Worm (Caenorhabditis elegans): ENCODE data around the gene K10G6.5.

Gene K10G6.5

ce11 chrII:3950077-3950476 is 37.0 kb upstream of the K10G6.5 start, which contains the start of gene sea-2:
sea-2 (plus strand) TSS chrII:3950377.
- TF ChIP-seq zfp-2 (tag; optimal IDR thresholded peaks at IDR 0.05) (no peak), nhr-25 (tag; optimal IDR thresholded peaks at IDR 0.05; ENCODE audit: borderline replicate concordance, insufficient read depth) (no peak), snpc-1.2 (GFP tag; IDR thresholded peaks at IDR 0.05) (no peak), aha-1 (tag) (peak; percentile 23), egl-43 (GFP tag; IDR thresholded peaks at IDR 0.05) (no peak)

- TF ChIP-seq tag-97 (GFP tag; IDR thresholded peaks at IDR 0.05) = no peak
- TF ChIP-seq F10B5.3 (tag; optimal IDR thresholded peaks at IDR 0.05) = no peak
- TF ChIP-seq tra-1 (GFP tag; IDR thresholded peaks at IDR 0.05) = 0 out of 2 replicates have a peak, but pooled peaks have one; percentile 36
- TF ChIP-seq sdz-12 (GFP tag; optimal IDR thresholded peaks at IDR 0.05) = no peak
- TF ChIP-seq madf-5 (GFP tag; IDR thresholded peaks at IDR 0.05) = no peak
- no peak for TF ChIP-seq mes-2 (tag; optimal IDR thresholded peaks at IDR 0.05; ENCODE audit: poor library complexity, severe bottlenecking)
- TF ChIP-seq Y75B8A.6 (GFP tag; IDR thresholded peaks at IDR 0.05) = no peak
- TF ChIP-seq nhr-76 (tag; optimal IDR thresholded peaks at IDR 0.05) = no peak
- TF ChIP-seq Y5F2A.4 (GFP tag; optimal IDR thresholded peaks at IDR 0.05) = no peak
- TF ChIP-seq hlh-30 (tag; optimal IDR thresholded peaks at IDR 0.05; ENCODE audit: insufficient read depth) = peak; percentile 8
- TF ChIP-seq snpc-4 (tag; optimal IDR thresholded peaks at IDR 0.05) = no peak
- no peak for TF ChIP-seq zfp-2 (tag; optimal IDR thresholded peaks at IDR 0.05)
- no peak for TF ChIP-seq attf-4 (tag; optimal IDR thresholded peaks at IDR 0.05)
- no peak for TF ChIP-seq daf-16 (GFP tag; optimal IDR thresholded peaks at IDR 0.05)
- peak; percentile 5 for TF ChIP-seq daf-16 (tag; optimal IDR thresholded peaks at IDR 0.05)
- no peak for TF ChIP-seq mdt-29 (GFP tag; IDR thresholded peaks at IDR 0.05)
- no peak for TF ChIP-seq nhr-10 (tag; optimal IDR thresholded peaks at IDR 0.05)
- TF ChIP-seq lin-39 (tag; optimal IDR thresholded peaks at IDR 0.05) = no peak
- no peak for TF ChIP-seq lin-38 (GFP tag; IDR thresholded peaks at IDR 0.05)
- TF ChIP-seq madf-9 (GFP tag; conservative IDR thresholded peaks at IDR 0.05) = 0 out of 2 replicates have a peak, but pooled peaks have one; percentile 2
- no peak for TF ChIP-seq ceh-20 (GFP tag; IDR thresholded peaks at IDR 0.05)
- TF ChIP-seq F49E8.2 (tag; optimal IDR thresholded peaks at IDR 0.05; ENCODE audit: borderline replicate concordance) = no peak
- peak; percentile 28 for TF ChIP-seq mep-1 (tag; optimal IDR thresholded peaks at IDR 0.05)
- no peak for TF ChIP-seq nhr-237 (tag; optimal IDR thresholded peaks at IDR 0.05)
- no peak for TF ChIP-seq set-16 (GFP tag; IDR thresholded peaks at IDR 0.05)
- TF ChIP-seq nhr-77 (tag; optimal IDR thresholded peaks at IDR 0.05) = peak; percentile 45
- TF ChIP-seq nhr-25 (tag; optimal IDR thresholded peaks at IDR 0.05; ENCODE audit: borderline replicate concordance, insufficient read depth) = peak; percentile 34
- no peak for TF ChIP-seq R02D3.7 (tag; optimal IDR thresholded peaks at IDR 0.05)
- TF ChIP-seq ctbp-1 (GFP tag; IDR thresholded peaks at IDR 0.05) = no peak
- no peak for TF ChIP-seq pqm-1 (tag; optimal IDR thresholded peaks at IDR 0.05)
- peak; percentile 62 for TF ChIP-seq hlh-11 (tag; optimal IDR thresholded peaks at IDR 0.05)
- no peak for TF ChIP-seq Y105C5A.15 (GFP tag; IDR thresholded peaks at IDR 0.05)
- no peak for TF ChIP-seq egl-43 (GFP tag; IDR thresholded peaks at IDR 0.05)
- TF ChIP-seq nhr-102 (tag; optimal IDR thresholded peaks at IDR 0.05) = no peak
- TF ChIP-seq aha-1 (tag) = no peak
- no peak for TF ChIP-seq zip-11 (GFP tag; IDR thresholded peaks at IDR 0.05)
- TF ChIP-seq saeg-2 (GFP tag; IDR thresholded peaks at IDR 0.05) = no peak
- TF ChIP-seq dve-1 (tag; optimal IDR thresholded peaks at IDR 0.05; ENCODE audit: insufficient read depth) = peak; percentile 48
- no peak for TF ChIP-seq ceh-32 (tag; optimal IDR thresholded peaks at IDR 0.05; ENCODE audit: poor library complexity)
- TF ChIP-seq nhr-28 (tag; optimal IDR thresholded peaks at IDR 0.05) = peak; percentile 64
- no peak for TF ChIP-seq lin-15B (tag; optimal IDR thresholded peaks at IDR 0.05)
- no peak for TF ChIP-seq egl-27 (tag; optimal IDR thresholded peaks at IDR 0.05)
- peak; percentile 34; the same call in 1 of the 2 replicates for TF ChIP-seq dmd-6 (GFP tag; IDR thresholded peaks at IDR 0.05)
- peak; percentile 41; the same call in 1 of the 2 replicates for TF ChIP-seq hmg-1.1 (GFP tag; IDR thresholded peaks at IDR 0.05)
- no peak for TF ChIP-seq T26A8.4 (GFP tag; IDR thresholded peaks at IDR 0.05)
- no peak for TF ChIP-seq unc-62 (GFP tag; optimal IDR thresholded peaks at IDR 0.05 in 1 of 2)
- no peak for TF ChIP-seq unc-62 (tag; optimal IDR thresholded peaks at IDR 0.05)
- TF ChIP-seq daf-8 (GFP tag; IDR thresholded peaks at IDR 0.05) = no peak
These were observed 35.7 kb upstream of the K10G6.5 start for ce11 chrII:3951354-3951753.

Measured in whole organism, L4 larva.